Worm (Caenorhabditis elegans) whole organism, L2 larva: ENCODE data around the gene bath-31.

Experiments used
- C34F6.9 ChIP-seq: fragments of 150-350 bp; optimal IDR thresholded peaks from 2 replicates; lab custom pipeline; 2014; ENCODE audit warnings: missing biosample characterization, missing genetic modification characterization
- dmd-4 ChIP-seq: sonication (generic microtip); optimal IDR thresholded peaks from 2 replicates; lab custom pipeline; 2017; ENCODE audit warnings: missing biosample characterization, missing genetic modification characterization
- elt-3 ChIP-seq: sonication (generic microtip); optimal IDR thresholded peaks from 2 replicates; lab custom pipeline; 2017; ENCODE audit warnings: missing biosample characterization, missing genetic modification characterization
- gmeb-1 ChIP-seq: fragments of 150-350 bp; optimal IDR thresholded peaks from 2 replicates; lab custom pipeline; 2014; ENCODE audit warnings: missing biosample characterization, missing genetic modification characterization
- lin-39 ChIP-seq: fragments of 150-350 bp; optimal IDR thresholded peaks from 2 replicates; lab custom pipeline; 2014; ENCODE audit warnings: missing biosample characterization, missing genetic modification reagents, missing genetic modification characterization
- lsy-2 ChIP-seq, 2 experiments: fragments of 150-350 bp in 1 of 2; sonication (generic microtip) in 1 of 2; optimal IDR thresholded peaks; 2 replicates each; lab custom pipeline; 2014 to 2017; ENCODE audit warnings: missing biosample characterization in 2 of 2, missing genetic modification characterization in 2 of 2
- mbf-1 ChIP-seq: sonication (generic microtip); optimal IDR thresholded peaks from 2 replicates; lab custom pipeline; 2017; ENCODE audit warnings: missing biosample characterization, missing genetic modification characterization
- nhr-12 ChIP-seq: fragments of 150-350 bp; optimal IDR thresholded peaks from 2 replicates; lab custom pipeline; 2014; ENCODE audit warnings: missing biosample characterization, missing genetic modification characterization
- nhr-77 ChIP-seq: fragments of 150-350 bp; optimal IDR thresholded peaks from 2 replicates; lab custom pipeline; 2014; ENCODE audit warnings: missing biosample characterization, missing genetic modification characterization
- unc-62 ChIP-seq: fragments of 150-350 bp; optimal IDR thresholded peaks from 2 replicates; lab custom pipeline; 2014; ENCODE audit warnings: missing biosample characterization, missing genetic modification reagents, missing genetic modification characterization
- zag-1 ChIP-seq: fragments of 150-350 bp; optimal IDR thresholded peaks from 2 replicates; lab custom pipeline; 2014; ENCODE audit warnings: missing biosample characterization, missing genetic modification characterization
- ztf-11 ChIP-seq: sonication (generic microtip); optimal IDR thresholded peaks from 2 replicates; lab custom pipeline; 2017; ENCODE audit warnings: missing biosample characterization, missing genetic modification characterization
- ztf-4 ChIP-seq: fragments of 150-350 bp; optimal IDR thresholded peaks from 2 replicates; lab custom pipeline; 2014; ENCODE audit warnings: missing biosample characterization, missing genetic modification characterization

Gene bath-31

DNA sequence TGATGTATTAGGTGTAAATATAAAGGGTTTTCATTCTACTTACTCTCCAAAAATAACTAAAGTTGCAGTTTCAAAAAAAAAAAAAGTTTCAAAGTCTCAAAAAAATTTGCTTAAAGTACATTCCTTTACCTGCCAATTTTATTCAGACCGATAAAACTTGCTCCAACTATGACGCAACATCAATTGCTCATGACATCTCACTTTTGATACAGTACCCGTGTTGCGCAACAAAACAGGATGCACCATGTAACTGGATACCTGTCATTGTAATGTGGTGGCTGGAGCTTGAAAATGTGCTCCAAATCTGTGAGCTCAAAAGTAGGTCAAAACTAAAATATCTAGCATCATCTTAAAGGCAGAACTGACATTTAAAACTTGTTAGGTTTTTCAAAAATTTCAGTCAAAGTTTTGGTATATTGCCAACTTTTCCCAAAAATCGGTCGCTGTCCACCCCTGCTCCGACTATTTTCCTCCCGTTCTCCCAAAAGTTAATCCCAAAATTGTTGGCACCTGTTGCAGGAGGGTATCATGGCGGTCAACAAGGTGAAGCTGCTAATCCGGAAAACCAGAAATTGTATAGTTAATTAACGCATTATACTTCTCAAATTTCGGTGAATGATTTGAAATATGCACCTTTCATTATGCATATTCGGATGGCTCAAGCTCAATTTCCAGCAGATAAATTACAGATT, 50.7 kb downstream of the bath-31 start, which contains the start of gene T24E12.2:
T24E12.2 (plus strand) TSS at position 642 of the 692 bp plus-strand sequence.
- TF ChIP-seq C34F6.9 (no peak), nhr-12 (tag; lab: Kevin White, UChicago) (no peak), nhr-77 (tag; lab: Kevin White, UChicago) (no peak), gmeb-1 (no peak), unc-62 (GFP tag; lab: Kevin White, UChicago) (no peak), dmd-4 (tag; lab: Kevin White, UChicago) (no peak), zag-1 (tag; lab: Kevin White, UChicago) (no peak), ztf-4 (tag; lab: Kevin White, UChicago) (no peak), mbf-1 (tag; lab: Kevin White, UChicago) (no peak), lin-39 (tag; lab: Kevin White, UChicago) (no peak), elt-3 (tag; lab: Kevin White, UChicago) (no peak), lsy-2 (tag; optimal IDR thresholded peaks at IDR 0.05; lab: Kevin White, UChicago) (no peak), ztf-11 (tag; lab: Kevin White, UChicago) (no peak)
